Worm (Caenorhabditis elegans) whole organism, L3 larva: ENCODE data around the gene itsn-1.
A peak's percentile ranks its signal among the peaks of the same experiment; 100 is the strongest.

ENCODE experiments used
- R02D3.7 ChIP-seq: fragments of 150-350 bp; optimal IDR thresholded peaks from 2 replicates; lab custom pipeline; 2014; ENCODE audit warnings: missing biosample characterization, missing genetic modification characterization
- ZK546.5 ChIP-seq: sonication (generic microtip); optimal IDR thresholded peaks from 2 replicates; lab custom pipeline; 2017; ENCODE audit warnings: missing biosample characterization, missing genetic modification characterization
- ceh-28 ChIP-seq: fragments of 150-350 bp; optimal IDR thresholded peaks from 2 replicates; lab custom pipeline; 2014; ENCODE audit warnings: missing biosample characterization, missing genetic modification reagents, missing genetic modification characterization
- ceh-82 ChIP-seq: fragments of 150-350 bp; optimal IDR thresholded peaks from 2 replicates; lab custom pipeline; 2014; ENCODE audit warnings: missing biosample characterization, missing genetic modification characterization
- ceh-9 ChIP-seq: sonication (generic microtip); optimal IDR thresholded peaks from 2 replicates; lab custom pipeline; 2018; ENCODE audit warnings: missing biosample characterization, missing genetic modification characterization
- egl-27 ChIP-seq: sonication (generic microtip); optimal IDR thresholded peaks from 4 replicates; lab custom pipeline; 2017; ENCODE audit warnings: missing biosample characterization, missing genetic modification reagents, missing genetic modification characterization
- egl-5 ChIP-seq: fragments of 150-350 bp; optimal IDR thresholded peaks from 2 replicates; lab custom pipeline; 2017; ENCODE audit warnings: missing biosample characterization, missing genetic modification reagents, missing genetic modification characterization, inconsistent platforms
- elt-2 ChIP-seq: sonication (generic microtip); optimal IDR thresholded peaks from 2 replicates; lab custom pipeline; 2016; ENCODE audit warnings: missing genetic modification reagents, mild to moderate bottlenecking, missing genetic modification characterization, missing compliant biosample characterization
- elt-3 ChIP-seq, 3 experiments: fragments of 150-350 bp in 1 of 3; sonication (generic microtip) in 2 of 3; optimal IDR thresholded peaks; 2 replicates in 2 of 3; 4 replicates in 1 of 3; lab custom pipeline; 2014 to 2017; ENCODE audit warnings: missing biosample characterization in 3 of 3, missing genetic modification characterization in 3 of 3
- eor-1 ChIP-seq, 2 experiments: fragments of 150-350 bp; optimal IDR thresholded peaks; 2 replicates each; lab custom pipeline; 2014 to 2018; ENCODE audit warnings: missing biosample characterization in 2 of 2, missing genetic modification characterization in 2 of 2
- fkh-10 ChIP-seq: sonication (generic microtip); optimal IDR thresholded peaks from 2 replicates; lab custom pipeline; 2017; ENCODE audit warnings: missing biosample characterization, missing genetic modification reagents, missing genetic modification characterization
- fkh-2 ChIP-seq: fragments of 150-350 bp; optimal IDR thresholded peaks from 2 replicates; lab custom pipeline; 2014; ENCODE audit warnings: missing biosample characterization, missing genetic modification reagents, missing genetic modification characterization
- hmg-11 ChIP-seq: sonication (generic microtip); optimal IDR thresholded peaks from 2 replicates; lab custom pipeline; 2016; ENCODE audit warnings: missing genetic modification characterization, missing compliant biosample characterization
- lin-15B ChIP-seq: fragments of 150-350 bp; optimal IDR thresholded peaks from 2 replicates; lab custom pipeline; 2014; ENCODE audit warnings: missing biosample characterization, missing genetic modification characterization
- lin-39 ChIP-seq: fragments of 150-350 bp; optimal IDR thresholded peaks from 2 replicates; lab custom pipeline; 2018; ENCODE audit warnings: missing biosample characterization, missing genetic modification reagents, missing genetic modification characterization
- lsy-12 ChIP-seq: sonication (generic microtip); optimal IDR thresholded peaks from 2 replicates; lab custom pipeline; 2016; ENCODE audit warnings: mild to moderate bottlenecking, missing genetic modification characterization, missing compliant biosample characterization
- mdl-1 ChIP-seq: fragments of 150-350 bp; optimal IDR thresholded peaks from 2 replicates; lab custom pipeline; 2014; ENCODE audit warnings: missing biosample characterization, missing genetic modification characterization
- mml-1 ChIP-seq: fragments of 150-350 bp; sonication (generic microtip); optimal IDR thresholded peaks from 3 replicates; lab custom pipeline; 2014; ENCODE audit warnings: missing biosample characterization, missing genetic modification characterization
- nfya-1 ChIP-seq: sonication (generic microtip); optimal IDR thresholded peaks from 2 replicates; lab custom pipeline; 2017; ENCODE audit warnings: missing genetic modification characterization, mild to moderate bottlenecking, missing compliant biosample characterization, antibody characterized with exemption, moderate library complexity; ENCODE audit not compliant: insufficient read depth
- nhr-11 ChIP-seq: fragments of 150-350 bp; optimal IDR thresholded peaks from 2 replicates; lab custom pipeline; 2014; ENCODE audit warnings: missing biosample characterization, missing genetic modification characterization
- nhr-12 ChIP-seq: fragments of 150-350 bp; optimal IDR thresholded peaks from 2 replicates; lab custom pipeline; 2014; ENCODE audit warnings: missing biosample characterization, missing genetic modification characterization
- nhr-23 ChIP-seq: fragments of 150-350 bp; optimal IDR thresholded peaks from 2 replicates; lab custom pipeline; 2014; ENCODE audit warnings: missing biosample characterization, missing genetic modification reagents, missing genetic modification characterization
- nhr-237 ChIP-seq: fragments of 150-350 bp; optimal IDR thresholded peaks from 2 replicates; lab custom pipeline; 2014; ENCODE audit warnings: missing biosample characterization, missing genetic modification characterization
- nhr-28 ChIP-seq: fragments of 150-350 bp; optimal IDR thresholded peaks from 2 replicates; lab custom pipeline; 2014; ENCODE audit warnings: missing biosample characterization, missing genetic modification characterization
- nhr-43 ChIP-seq: sonication (generic microtip); optimal IDR thresholded peaks from 2 replicates; lab custom pipeline; 2016; ENCODE audit warnings: mild to moderate bottlenecking, missing genetic modification characterization, missing compliant biosample characterization; ENCODE audit not compliant: poor library complexity, severe bottlenecking
- nhr-67 ChIP-seq: fragments of 150-350 bp; optimal IDR thresholded peaks from 2 replicates; lab custom pipeline; 2014; ENCODE audit warnings: missing biosample characterization, missing genetic modification characterization
- nhr-77 ChIP-seq: fragments of 150-350 bp; optimal IDR thresholded peaks from 2 replicates; lab custom pipeline; 2014; ENCODE audit warnings: missing biosample characterization, missing genetic modification characterization
- pha-4 ChIP-seq: fragments of 150-350 bp; optimal IDR thresholded peaks from 2 replicates; lab custom pipeline; 2014; ENCODE audit warnings: missing biosample characterization, missing genetic modification reagents, missing genetic modification characterization
- pqm-1 ChIP-seq: fragments of 150-350 bp; optimal IDR thresholded peaks from 2 replicates; lab custom pipeline; 2017; ENCODE audit warnings: missing biosample characterization, missing genetic modification characterization, inconsistent platforms
- snpc-4 ChIP-seq: fragments of 150-350 bp; optimal IDR thresholded peaks from 2 replicates; lab custom pipeline; 2014; ENCODE audit warnings: missing biosample characterization, missing genetic modification characterization
- tbx-2 ChIP-seq: sonication (generic microtip); optimal IDR thresholded peaks from 2 replicates; lab custom pipeline; 2016; ENCODE audit warnings: mild to moderate bottlenecking, missing genetic modification characterization, missing compliant biosample characterization
- unc-39 ChIP-seq: sonication (generic microtip); optimal IDR thresholded peaks from 4 replicates; lab custom pipeline; 2017; ENCODE audit warnings: missing biosample characterization, missing genetic modification characterization
- unc-62 ChIP-seq: fragments of 150-350 bp; sonication (generic microtip); optimal IDR thresholded peaks from 4 replicates; lab custom pipeline; 2014; ENCODE audit warnings: missing biosample characterization, missing genetic modification reagents, missing genetic modification characterization
- zag-1 ChIP-seq: fragments of 150-350 bp; optimal IDR thresholded peaks from 2 replicates; lab custom pipeline; 2014; ENCODE audit warnings: missing biosample characterization, missing genetic modification characterization

itsn-1 gene

ce11 chrIV:17116345-17116744 lies 3.1 kb upstream of the itsn-1 start, which contains the start of gene cyn-13:
cyn-13 (minus strand) TSS chrIV:17116657.
- TF ChIP-seq eor-1 (tag; optimal IDR thresholded peaks at IDR 0.05; lab: Kevin White, UChicago): no peak
- no peak for TF ChIP-seq lsy-12 (tag; lab: Kevin White, UChicago)
- TF ChIP-seq nhr-23 (tag; lab: Kevin White, UChicago): no peak
- no peak for TF ChIP-seq ceh-28 (tag; lab: Kevin White, UChicago)
- no peak for TF ChIP-seq mdl-1 (tag; lab: Kevin White, UChicago)
- no peak for TF ChIP-seq nhr-237 (tag; lab: Kevin White, UChicago)
- TF ChIP-seq pqm-1: no peak
- no peak for TF ChIP-seq nhr-67
- no peak for TF ChIP-seq unc-62 (GFP tag; lab: Kevin White, UChicago)
- TF ChIP-seq mml-1 (tag; lab: Kevin White, UChicago): no peak
- no peak for TF ChIP-seq tbx-2 (tag; lab: Kevin White, UChicago)
- TF ChIP-seq lin-39 (tag; lab: Kevin White, UChicago): no peak
- TF ChIP-seq nhr-43 (tag; lab: Kevin White, UChicago): no peak
- no peak for TF ChIP-seq hmg-11 (tag; lab: Kevin White, UChicago)
- TF ChIP-seq egl-5 (tag; lab: Kevin White, UChicago): no peak
- TF ChIP-seq ZK546.5 (tag; lab: Kevin White, UChicago): no peak
- TF ChIP-seq egl-27 (tag; lab: Kevin White, UChicago): no peak
- TF ChIP-seq unc-39: no peak

- TF ChIP-seq hmg-11 (tag; lab: Kevin White, UChicago) (no peak), lin-39 (tag; lab: Kevin White, UChicago) (no peak), R02D3.7 (tag; lab: Kevin White, UChicago) (no peak), egl-5 (tag; lab: Kevin White, UChicago) (no peak), fkh-2 (no peak), elt-3 (tag; optimal IDR thresholded peaks at IDR 0.05; lab: Kevin White, UChicago) (no peak), ZK546.5 (tag; lab: Kevin White, UChicago) (no peak), nhr-23 (tag; lab: Kevin White, UChicago) (no peak), ceh-82 (tag; lab: Kevin White, UChicago) (no peak), mml-1 (tag; lab: Kevin White, UChicago) (no peak), ceh-9 (no peak), nhr-28 (tag; lab: Kevin White, UChicago) (no peak), zag-1 (tag; lab: Kevin White, UChicago) (no peak), nhr-12 (tag; lab: Kevin White, UChicago) (no peak), nhr-11 (tag; lab: Kevin White, UChicago) (no peak), nhr-77 (tag; lab: Kevin White, UChicago) (no peak), lin-15B (tag; lab: Kevin White, UChicago) (no peak)
Observed at ce11 chrIV:17116821-17117220, 2.7 kb upstream of the itsn-1 start.

ce11 chrIV:17118585-17118984 lies 897 bp upstream of the itsn-1 start, which contains the start of gene uaf-2:
uaf-2 (minus strand) TSS chrIV:17118767.
- TF ChIP-seq elt-3 (tag; optimal IDR thresholded peaks at IDR 0.05; lab: Kevin White, UChicago) (no peak), snpc-4 (tag; lab: Kevin White, UChicago) (no peak), nhr-67 (no peak), nhr-23 (tag; lab: Kevin White, UChicago) (peak; percentile 52), lin-15B (tag; lab: Kevin White, UChicago) (peak; percentile 3), hmg-11 (tag; lab: Kevin White, UChicago) (peak; percentile 80), lin-39 (tag; lab: Kevin White, UChicago) (peak; percentile 32), mdl-1 (tag; lab: Kevin White, UChicago) (no peak), fkh-10 (no peak), nhr-77 (tag; lab: Kevin White, UChicago) (no peak), elt-2 (peak; percentile 1), nhr-12 (tag; lab: Kevin White, UChicago) (no peak), eor-1 (tag; optimal IDR thresholded peaks at IDR 0.05; lab: Kevin White, UChicago) (no peak), tbx-2 (tag; lab: Kevin White, UChicago) (no peak), nhr-43 (tag; lab: Kevin White, UChicago) (peak; percentile 47), zag-1 (tag; lab: Kevin White, UChicago) (no peak), nfya-1 (peak; percentile 56), nhr-237 (tag; lab: Kevin White, UChicago) (no peak), egl-5 (tag; lab: Kevin White, UChicago) (no peak), ceh-9 (no peak), ZK546.5 (tag; lab: Kevin White, UChicago) (no peak), pha-4 (peak; percentile 61)
